Fruit fly (Drosophila melanogaster) Kc167 (cell line): Measurements from ENCODE around the gene VhaM9.7-d.

Experiments
- Myc ChIP-seq: fragments of >200 bp; optimal IDR thresholded peaks from 2 replicates; lab custom pipeline; 2017; ENCODE audit warnings: missing external identifiers
- Sin3A ChIP-seq: fragments of >200 bp; optimal IDR thresholded peaks from 2 replicates; lab custom pipeline; 2018; ENCODE audit warnings: missing external identifiers
- h ChIP-seq: fragments of >200 bp; optimal IDR thresholded peaks from 3 replicates; lab custom pipeline; 2018; ENCODE audit warnings: missing external identifiers
- insv ChIP-seq: fragments of >200 bp; optimal IDR thresholded peaks from 3 replicates; lab custom pipeline; 2018; ENCODE audit warnings: missing external identifiers
- psq ChIP-seq: fragments of >200 bp; optimal IDR thresholded peaks from 2 replicates; lab custom pipeline; 2017; ENCODE audit warnings: missing external identifiers
- ttk ChIP-seq: sonication (Bioruptor generic); optimal IDR thresholded peaks from 2 replicates; lab custom pipeline; 2017; ENCODE audit warnings: missing external identifiers

DNA sequence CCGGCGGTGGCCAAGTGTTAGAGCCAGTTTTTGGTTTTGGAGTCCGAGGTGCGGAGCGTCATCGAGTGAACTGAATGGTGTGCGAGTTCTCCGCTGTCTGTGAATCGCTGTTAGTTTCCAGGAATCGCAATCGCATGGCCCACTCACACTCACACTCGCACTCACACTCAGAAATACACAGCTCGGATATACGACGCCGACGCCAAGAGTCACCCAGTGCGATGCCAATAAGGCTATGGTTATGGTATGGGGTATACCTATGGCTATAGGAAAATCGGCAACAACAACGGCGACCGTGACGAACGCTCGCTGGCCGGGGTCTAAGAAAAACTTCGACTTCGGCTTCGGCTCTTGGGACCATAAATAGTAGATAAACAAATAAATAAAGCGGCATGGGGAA, 2.9 kb upstream of the VhaM9.7-d start, which contains the start of gene Abd-B:
- no peak for TF ChIP-seq ttk (lab: Kevin White, UChicago)
- TF ChIP-seq psq (lab: Kevin White, UChicago), result no peak
- no peak for TF ChIP-seq Sin3A (lab: Kevin White, UChicago)
- TF ChIP-seq insv, result no peak
- no peak for TF ChIP-seq Myc (lab: Kevin White, UChicago)
- TF ChIP-seq h, result no peak
